Fruit fly (Drosophila melanogaster): Measurements from ENCODE around the gene comt.

DNA sequence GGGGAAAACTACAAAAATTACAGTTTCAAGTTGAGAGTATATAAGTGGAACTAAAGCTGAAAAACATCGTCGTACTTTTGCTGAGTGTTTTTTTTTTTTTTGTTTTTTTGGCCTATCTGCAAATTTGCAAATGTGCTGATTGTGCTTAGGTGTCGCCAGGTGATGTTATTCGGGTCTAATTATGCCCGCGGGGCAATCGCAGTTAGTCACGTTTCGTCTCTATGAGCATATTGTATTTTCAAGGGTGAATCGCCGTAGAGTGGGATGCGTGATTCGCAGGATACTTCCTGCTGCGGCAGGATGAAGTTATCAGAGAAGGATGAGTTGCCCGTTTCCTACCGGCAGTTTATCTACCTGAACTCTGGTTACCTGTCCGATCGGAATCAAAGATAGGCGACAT, 29.0 kb upstream of the comt start:
- TF ChIP-seq EcR (GFP tag; optimal IDR thresholded peaks at IDR 0.05) (no peak), psq (optimal IDR thresholded peaks at IDR 0.05) (no peak), usp (GFP tag; optimal IDR thresholded peaks at IDR 0.05) (no peak), Dll (optimal IDR thresholded peaks at IDR 0.05) (no peak)
